Fruit fly (Drosophila melanogaster) whole organism, embryonic: Measurements from ENCODE around the gene Sec20.

Experiments
- Adf1 ChIP-seq: fragments of 200-800 bp; sonication (Bioruptor generic); IDR thresholded peaks from 2 replicates; pipeline ENCODE4 v1.3.6; 2022; ENCODE audit warnings: missing biosample characterization, missing genetic modification characterization
- CG10209 ChIP-seq: fragments of 200-800 bp; sonication (Bioruptor generic); optimal IDR thresholded peaks from 3 replicates; lab custom pipeline; 2017; ENCODE audit warnings: missing biosample characterization, mild to moderate bottlenecking, missing genetic modification characterization, missing genetic modification reagents
- CG10366 ChIP-seq: fragments of 200-800 bp; sonication (Bioruptor generic); IDR thresholded peaks from 2 replicates; pipeline ENCODE4 v1.3.6; 2022; ENCODE audit warnings: missing biosample characterization, missing genetic modification characterization
- CG10543 ChIP-seq: fragments of 200-800 bp; sonication (Bioruptor generic); optimal IDR thresholded peaks from 3 replicates; lab custom pipeline; 2017; ENCODE audit warnings: missing biosample characterization, mild to moderate bottlenecking, missing genetic modification characterization, moderate library complexity
- CG10979 ChIP-seq: fragments of 200-800 bp; sonication (Bioruptor generic); optimal IDR thresholded peaks from 2 replicates; lab custom pipeline; 2018; ENCODE audit warnings: missing biosample characterization, mild to moderate bottlenecking, missing genetic modification characterization, moderate library complexity
- CG12219 ChIP-seq: fragments of 200-800 bp; sonication (Bioruptor generic); optimal IDR thresholded peaks from 3 replicates; lab custom pipeline; 2018; ENCODE audit warnings: missing biosample characterization, mild to moderate bottlenecking, missing genetic modification characterization
- CG12299 ChIP-seq: fragments of 200-800 bp; sonication (Bioruptor generic); optimal IDR thresholded peaks from 2 replicates; lab custom pipeline; 2018; ENCODE audit warnings: missing biosample characterization, mild to moderate bottlenecking, missing genetic modification characterization
- CG14710 ChIP-seq: fragments of 200-800 bp; sonication (Bioruptor generic); optimal IDR thresholded peaks from 3 replicates; lab custom pipeline; 2019; ENCODE audit warnings: missing biosample characterization, mild to moderate bottlenecking, missing genetic modification characterization, moderate library complexity
- CG15011 ChIP-seq: fragments of 200-800 bp; sonication (Bioruptor generic); optimal IDR thresholded peaks from 3 replicates; lab custom pipeline; 2018; ENCODE audit warnings: missing biosample characterization, mild to moderate bottlenecking, missing genetic modification characterization
- CG1647 ChIP-seq: fragments of 200-800 bp; sonication (Bioruptor generic); optimal IDR thresholded peaks from 3 replicates; lab custom pipeline; 2016; ENCODE audit warnings: missing biosample characterization, missing genetic modification characterization
- CG17568 ChIP-seq: fragments of 200-800 bp; sonication (Bioruptor generic); optimal IDR thresholded peaks from 2 replicates; lab custom pipeline; 2018; ENCODE audit warnings: missing biosample characterization, mild to moderate bottlenecking, missing genetic modification characterization, moderate library complexity
- CG30020 ChIP-seq: fragments of 200-800 bp; optimal IDR thresholded peaks from 2 replicates; lab custom pipeline; 2019; ENCODE audit warnings: missing biosample characterization, mild to moderate bottlenecking, missing genetic modification characterization, moderate library complexity
- CG3847 ChIP-seq: fragments of 200-800 bp; sonication (Bioruptor generic); IDR thresholded peaks from 2 replicates; pipeline ENCODE4 v1.3.6; 2022; ENCODE audit warnings: missing biosample characterization, missing genetic modification characterization
- CG4854 ChIP-seq: fragments of 200-800 bp; sonication (Bioruptor generic); optimal IDR thresholded peaks from 2 replicates; lab custom pipeline; 2016; ENCODE audit warnings: missing biosample characterization, missing genetic modification characterization, inconsistent platforms
- CG5953 ChIP-seq: fragments of 200-800 bp; sonication (Bioruptor generic); IDR thresholded peaks from 2 replicates; pipeline ENCODE4 v1.3.6; 2022; ENCODE audit warnings: missing biosample characterization, missing genetic modification characterization
- CG6765 ChIP-seq: fragments of 200-800 bp; sonication (Bioruptor generic); optimal IDR thresholded peaks from 3 replicates; lab custom pipeline; 2017; ENCODE audit warnings: missing biosample characterization, mild to moderate bottlenecking, missing genetic modification characterization
- CG7839 ChIP-seq: fragments of 200-800 bp; sonication (Bioruptor generic); optimal IDR thresholded peaks from 3 replicates; lab custom pipeline; 2018; ENCODE audit warnings: missing biosample characterization, mild to moderate bottlenecking, missing genetic modification characterization, moderate library complexity
- CG9609 ChIP-seq: fragments of 200-800 bp; sonication (Bioruptor generic); optimal IDR thresholded peaks from 3 replicates; lab custom pipeline; 2016; ENCODE audit warnings: missing biosample characterization, missing genetic modification characterization
- CG9817 ChIP-seq: fragments of 200-800 bp; sonication (Bioruptor generic); optimal IDR thresholded peaks from 2 replicates; lab custom pipeline; 2018; ENCODE audit warnings: missing biosample characterization, mild to moderate bottlenecking, missing genetic modification characterization, moderate library complexity
- CoRest ChIP-seq: fragments of 200-800 bp; sonication (Bioruptor generic); optimal IDR thresholded peaks from 3 replicates; lab custom pipeline; 2018; ENCODE audit warnings: missing biosample characterization, mild to moderate bottlenecking, missing genetic modification characterization, moderate library complexity
- Doc3 ChIP-seq: fragments of 200-800 bp; sonication (Bioruptor generic); IDR thresholded peaks from 3 replicates; pipeline ENCODE4 v1.3.6; 2022; ENCODE audit warnings: missing biosample characterization, missing genetic modification characterization; ENCODE audit not compliant: partially characterized antibody
- Fer1 ChIP-seq: fragments of 200-800 bp; sonication (Bioruptor generic); optimal IDR thresholded peaks from 2 replicates; lab custom pipeline; 2017; ENCODE audit warnings: missing biosample characterization, mild to moderate bottlenecking, missing genetic modification characterization
- Fer3 ChIP-seq: fragments of 200-800 bp; sonication (Bioruptor generic); optimal IDR thresholded peaks from 2 replicates; lab custom pipeline; 2018; ENCODE audit warnings: missing biosample characterization, mild to moderate bottlenecking, missing genetic modification characterization, moderate library complexity
- HLH4C ChIP-seq: fragments of 200-800 bp; sonication (Bioruptor generic); IDR thresholded peaks from 3 replicates; pipeline ENCODE4 v1.3.6; 2022; ENCODE audit warnings: missing biosample characterization, missing genetic modification characterization; ENCODE audit not compliant: partially characterized antibody
- NfI ChIP-seq: fragments of 200-800 bp; sonication (Bioruptor generic); optimal IDR thresholded peaks from 3 replicates; lab custom pipeline; 2018; ENCODE audit warnings: missing biosample characterization, mild to moderate bottlenecking, missing genetic modification characterization, moderate library complexity
- Sin3A ChIP-seq: fragments of >200 bp; optimal IDR thresholded peaks from 2 replicates; lab custom pipeline; 2018
- Ssrp ChIP-seq: fragments of 200-800 bp; sonication (Bioruptor generic); optimal IDR thresholded peaks from 2 replicates; lab custom pipeline; 2018; ENCODE audit warnings: missing biosample characterization, mild to moderate bottlenecking, missing genetic modification characterization, moderate library complexity
- YL-1 ChIP-seq: fragments of 200-800 bp; sonication (Bioruptor generic); optimal IDR thresholded peaks from 3 replicates; lab custom pipeline; 2017; ENCODE audit warnings: missing biosample characterization, mild to moderate bottlenecking, missing genetic modification characterization
- br ChIP-seq: fragments of >200 bp; optimal IDR thresholded peaks from 2 replicates; lab custom pipeline; 2017
- cad ChIP-seq: fragments of >200 bp; optimal IDR thresholded peaks from 2 replicates; lab custom pipeline; 2017; ENCODE audit warnings: missing biosample characterization, missing genetic modification characterization
- cas ChIP-seq: fragments of 200-800 bp; sonication (Bioruptor generic); IDR thresholded peaks from 2 replicates; pipeline ENCODE4 v1.3.6; 2022; ENCODE audit warnings: missing biosample characterization, missing genetic modification characterization
- cato ChIP-seq: fragments of 200-800 bp; sonication (Bioruptor generic); optimal IDR thresholded peaks from 2 replicates; lab custom pipeline; 2016; ENCODE audit warnings: missing biosample characterization, missing genetic modification characterization, borderline replicate concordance
- croc ChIP-seq: fragments of 200-800 bp; sonication (Bioruptor generic); conservative IDR thresholded peaks from 3 replicates; pipeline ENCODE4 v1.3.6; 2022; ENCODE audit warnings: missing biosample characterization, missing genetic modification characterization
- emc ChIP-seq: fragments of 200-800 bp; sonication (Bioruptor generic); optimal IDR thresholded peaks from 2 replicates; lab custom pipeline; 2016; ENCODE audit warnings: missing biosample characterization, missing genetic modification characterization
- gem ChIP-seq: fragments of 200-800 bp; sonication (Bioruptor generic); optimal IDR thresholded peaks from 2 replicates; lab custom pipeline; 2019; ENCODE audit warnings: missing biosample characterization, mild to moderate bottlenecking, missing genetic modification characterization, moderate library complexity
- grn ChIP-seq: fragments of 200-800 bp; sonication (Bioruptor generic); optimal IDR thresholded peaks from 3 replicates; lab custom pipeline; 2017; ENCODE audit warnings: missing biosample characterization, missing genetic modification characterization
- gt ChIP-seq: fragments of 200-800 bp; sonication (Bioruptor generic); IDR thresholded peaks from 2 replicates; pipeline ENCODE4 v1.3.6; 2022; ENCODE audit warnings: missing biosample characterization, missing genetic modification characterization
- insv ChIP-seq, 2 experiments: fragments of 200-800 bp; sonication (Bioruptor generic); optimal IDR thresholded peaks; 3 replicates each; lab custom pipeline; 2016 to 2018; ENCODE audit warnings: missing biosample characterization in 2 of 2, missing genetic modification characterization in 2 of 2
- klu ChIP-seq: fragments of 200-800 bp; sonication (Bioruptor generic); IDR thresholded peaks from 2 replicates; pipeline ENCODE4 v1.3.6; 2022; ENCODE audit warnings: missing biosample characterization, missing genetic modification characterization
- lab ChIP-seq: fragments of 200-800 bp; sonication (Bioruptor generic); optimal IDR thresholded peaks from 3 replicates; lab custom pipeline; 2017; ENCODE audit warnings: missing biosample characterization, missing genetic modification characterization, mild to moderate bottlenecking, moderate library complexity, missing genetic modification reagents
- lbe ChIP-seq: fragments of 200-800 bp; sonication (Bioruptor generic); optimal IDR thresholded peaks from 2 replicates; lab custom pipeline; 2016; ENCODE audit warnings: missing biosample characterization, mild to moderate bottlenecking, missing genetic modification characterization
- sens ChIP-seq: fragments of 200-800 bp; sonication (Bioruptor generic); peaks from one replicate; lab custom pipeline; 2016; ENCODE audit warnings: missing biosample characterization, missing genetic modification characterization
- ssp ChIP-seq: fragments of 200-800 bp; sonication (Bioruptor generic); IDR thresholded peaks from 2 replicates; pipeline ENCODE4 v1.3.6; 2022; ENCODE audit warnings: missing biosample characterization, missing genetic modification characterization
- stwl ChIP-seq: fragments of 200-800 bp; sonication (Bioruptor generic); optimal IDR thresholded peaks from 3 replicates; lab custom pipeline; 2018; ENCODE audit warnings: missing biosample characterization, mild to moderate bottlenecking, missing genetic modification characterization, moderate library complexity
- tgo ChIP-seq: fragments of 200-800 bp; sonication (Bioruptor generic); IDR thresholded peaks from 3 replicates; pipeline ENCODE4 v1.3.6; 2022; ENCODE audit warnings: missing biosample characterization, missing genetic modification characterization
- toy ChIP-seq: fragments of 200-800 bp; sonication (Bioruptor generic); IDR thresholded peaks from 2 replicates; pipeline ENCODE4 v1.3.6; 2022; ENCODE audit warnings: missing biosample characterization, missing genetic modification characterization
- vfl ChIP-seq: fragments of 200-800 bp; sonication (Bioruptor generic); optimal IDR thresholded peaks from 2 replicates; lab custom pipeline; 2016; ENCODE audit warnings: missing biosample characterization, missing genetic modification characterization
- wdn ChIP-seq: fragments of 200-800 bp; sonication (Bioruptor generic); IDR thresholded peaks from 2 replicates; pipeline ENCODE4 v1.3.6; 2022; ENCODE audit warnings: missing biosample characterization, missing genetic modification characterization
- z ChIP-seq: fragments of 200-800 bp; sonication (Bioruptor generic); IDR thresholded peaks from 3 replicates; pipeline ENCODE4 v1.3.6; 2022; ENCODE audit warnings: missing biosample characterization, missing genetic modification characterization

The Sec20 gene

DNA sequence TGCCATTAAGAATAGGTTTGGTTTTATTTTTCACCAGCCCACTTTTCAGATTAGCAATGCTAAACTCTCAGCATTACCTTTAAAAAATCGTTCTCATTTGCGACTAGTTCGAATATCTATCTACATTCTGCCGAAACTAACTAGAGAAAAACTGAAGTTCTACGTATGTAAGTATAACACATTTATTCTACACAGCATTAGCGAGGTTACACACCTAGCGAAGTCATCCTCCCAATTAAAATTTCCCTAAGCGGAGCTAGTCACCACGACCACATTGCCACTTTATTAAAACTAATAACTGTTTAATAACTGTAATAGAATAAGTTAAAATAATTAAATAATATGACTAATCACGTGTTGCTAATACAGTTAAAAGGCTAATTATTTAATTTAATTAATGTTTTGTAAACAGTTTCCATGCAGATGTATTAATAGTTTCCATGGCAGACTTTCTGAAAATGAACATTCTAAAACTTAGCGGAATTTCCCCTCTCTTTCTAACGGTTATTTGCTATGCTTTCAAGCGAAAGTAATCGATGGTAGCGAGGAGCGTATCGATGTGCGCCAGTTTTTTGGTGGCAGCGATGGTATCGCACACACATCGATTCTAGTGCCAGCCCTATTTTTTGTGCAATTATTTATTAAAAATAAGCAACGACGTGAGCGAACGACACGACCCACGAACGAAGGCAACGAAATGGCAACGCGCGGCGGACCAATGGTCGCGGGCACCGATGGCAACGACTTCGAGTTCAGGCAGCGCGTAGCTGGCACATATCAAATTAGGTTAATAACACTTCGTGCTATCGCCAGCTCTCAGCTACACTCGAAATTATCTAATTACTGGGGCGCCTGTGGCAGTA lies 45.4 kb downstream of the Sec20 start, which contains the start of gene jagn (continued):
- peak; percentile 75 for TF ChIP-seq Sin3A (lab: Kevin White, UChicago)
- peak; percentile 75 for TF ChIP-seq toy (GFP tag; lab: Robert Waterston, UW)
- peak; percentile 39 for TF ChIP-seq Fer1 (GFP tag; lab: Kevin White, UChicago)
- TF ChIP-seq insv (GFP tag; optimal IDR thresholded peaks at IDR 0.05; lab: Kevin White, UChicago), result peak in 1 of 2 experiments; percentile 86
- peak; percentile 83 for TF ChIP-seq CG3847
- peak; percentile 63 for TF ChIP-seq CG9609 (GFP tag; lab: Kevin White, UChicago)
- no peak for TF ChIP-seq z (GFP tag; lab: Robert Waterston, UW)
- TF ChIP-seq vfl (GFP tag; lab: Kevin White, UChicago), result peak; percentile 39
- no peak for TF ChIP-seq CG17568
- peak; percentile 47 for TF ChIP-seq CG9817 (tag; lab: Kevin White, UChicago)
- peak; percentile 62 for TF ChIP-seq Fer3 (tag; lab: Kevin White, UChicago)
- TF ChIP-seq Doc3 (GFP tag; lab: Robert Waterston, UW), result peak; percentile 99
- peak; percentile 2 for TF ChIP-seq CG15011 (GFP tag; lab: Kevin White, UChicago)
- TF ChIP-seq gt (GFP tag; lab: Robert Waterston, UW), result no peak
- TF ChIP-seq cato (GFP tag; lab: Kevin White, UChicago), result no peak
- peak; percentile 39 for TF ChIP-seq Adf1 (GFP tag; lab: Robert Waterston, UW)
- peak; percentile 50; the same call in 1 of the 2 replicates for TF ChIP-seq CG5953 (GFP tag; lab: Robert Waterston, UW)
- TF ChIP-seq klu, result 0 out of 2 replicates have a peak, but pooled peaks have one; percentile 28
- TF ChIP-seq CG4854 (GFP tag; lab: Kevin White, UChicago), result peak; percentile 36
- TF ChIP-seq CG30020 (tag; lab: Kevin White, UChicago), result peak; percentile 41
- no peak for TF ChIP-seq CG6765 (GFP tag; lab: Kevin White, UChicago)
- peak; percentile 45 for TF ChIP-seq CG10366
- TF ChIP-seq wdn (GFP tag; lab: Robert Waterston, UW), result no peak
- peak; percentile 53 for TF ChIP-seq ssp
- TF ChIP-seq br (lab: Kevin White, UChicago), result no peak
- TF ChIP-seq lbe (GFP tag; lab: Kevin White, UChicago), result peak; percentile 80
- no peak for TF ChIP-seq cas (GFP tag; lab: Robert Waterston, UW)
- no peak for TF ChIP-seq CG1647 (GFP tag; lab: Kevin White, UChicago)
- peak; percentile 99 for TF ChIP-seq HLH4C
- TF ChIP-seq cad (GFP tag; lab: Kevin White, UChicago), result no peak
- peak; percentile 75 for TF ChIP-seq NfI (GFP tag; lab: Kevin White, UChicago)
- peak; percentile 82 for TF ChIP-seq CoRest (tag; lab: Kevin White, UChicago)
- peak; percentile 52 for TF ChIP-seq CG7839
- peak; percentile 40; the same call in 2 of the 3 replicates for TF ChIP-seq tgo (GFP tag; lab: Robert Waterston, UW)
- TF ChIP-seq CG12299 (tag; lab: Kevin White, UChicago), result no peak
- peak; percentile 24 for TF ChIP-seq emc
- TF ChIP-seq CG10979 (tag; lab: Kevin White, UChicago), result peak; percentile 31
- TF ChIP-seq grn (GFP tag; lab: Kevin White, UChicago), result peak; percentile 1
- peak; percentile 54 for TF ChIP-seq stwl
- peak; percentile 13 for TF ChIP-seq Ssrp (tag; lab: Kevin White, UChicago)
- TF ChIP-seq lab (GFP tag; lab: Kevin White, UChicago), result peak; percentile 63
- no peak for TF ChIP-seq CG10543 (GFP tag; lab: Kevin White, UChicago)
- TF ChIP-seq gem (tag; lab: Kevin White, UChicago), result no peak
- peak; percentile 84 for TF ChIP-seq YL-1
- TF ChIP-seq CG12219 (GFP tag; lab: Kevin White, UChicago), result peak; percentile 21
- peak; percentile 82 for TF ChIP-seq CG14710 (tag; lab: Kevin White, UChicago)
- peak; percentile 26 for TF ChIP-seq CG10209 (GFP tag; lab: Kevin White, UChicago)
- TF ChIP-seq croc, result no peak
- TF ChIP-seq sens (GFP tag; lab: Kevin White, UChicago), result peak; percentile 90
